Fruit fly (Drosophila melanogaster) S2 (cell line): ENCODE measurements around the gene uncNacbeta.

ENCODE experiments used
- CG8478 ChIP-seq: fragments of >200 bp; optimal IDR thresholded peaks from 2 replicates; lab custom pipeline; 2018
- CTCF ChIP-seq, 2 experiments: fragments of >200 bp; optimal IDR thresholded peaks; 2 replicates each; lab custom pipeline; 2018

DNA sequence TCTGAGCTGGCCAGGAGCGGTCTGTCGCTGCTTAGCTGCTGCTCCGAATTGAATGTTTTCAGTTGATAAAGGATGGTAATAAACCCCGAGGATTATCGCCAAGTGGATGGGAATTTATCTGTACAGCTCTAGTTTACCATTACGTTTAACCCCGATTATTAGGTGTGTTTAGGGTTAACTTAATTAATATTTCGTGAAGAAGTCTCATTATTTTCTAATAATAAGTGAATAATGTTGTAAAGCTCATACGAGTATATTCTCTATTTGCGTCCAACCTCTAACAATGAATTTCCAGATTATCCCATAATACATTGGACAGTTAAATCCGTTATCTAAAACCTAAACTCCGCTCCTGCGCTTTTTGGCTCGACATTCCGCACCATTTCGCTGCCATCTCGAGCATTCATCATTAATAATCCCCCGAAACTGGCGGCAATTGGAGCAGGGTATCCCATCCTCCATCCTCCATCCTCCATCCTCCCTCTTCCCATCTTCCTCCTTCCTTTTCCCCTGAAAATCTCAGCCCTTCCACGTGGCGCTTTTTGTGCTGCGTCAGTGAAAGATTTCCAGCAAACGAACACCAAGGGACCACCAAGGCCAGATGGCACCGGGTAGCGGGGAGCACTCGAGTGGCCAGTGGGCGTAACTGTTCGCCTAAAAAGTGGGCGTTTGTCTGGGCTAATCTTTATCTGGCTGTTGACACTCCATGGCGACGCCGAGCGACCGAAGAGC is 37.3 kb downstream of the uncNacbeta start:
- TF ChIP-seq CTCF (optimal IDR thresholded peaks at IDR 0.05; lab: Kevin White, UChicago) (no peak), CG8478 (no peak)
